Worm (Caenorhabditis elegans): ENCODE measurements around the gene srm-1.

srm-1 gene

DNA sequence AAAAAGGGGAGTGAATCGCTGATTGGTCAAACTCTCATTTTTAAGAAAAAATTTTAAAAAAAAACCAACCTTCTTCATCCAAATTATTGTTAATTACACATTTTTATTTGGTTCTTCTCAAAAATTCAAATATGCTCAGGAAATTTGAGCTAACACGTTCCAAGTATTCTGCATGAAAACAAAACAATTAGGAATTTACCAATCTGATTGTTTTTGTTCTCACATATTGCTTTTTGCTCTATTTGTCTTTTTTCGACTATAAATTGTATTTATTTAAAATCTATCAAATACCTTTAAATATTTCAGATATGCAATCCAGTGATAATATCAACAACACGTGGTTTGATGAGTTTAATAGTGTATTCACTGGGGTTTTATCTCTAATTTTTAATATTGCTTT lies at the start of gene srm-1:
Gene srm-1, plus strand, starts transcription at position 301 of the 400 bp plus-strand sequence.
- TF ChIP-seq hmbx-1 (tag; optimal IDR thresholded peaks at IDR 0.05) (no peak), tbx-37 (GFP tag; conservative IDR thresholded peaks at IDR 0.05) (no peak), hnd-1 (tag; optimal IDR thresholded peaks at IDR 0.05) (no peak), B0310.2 (tag; optimal IDR thresholded peaks at IDR 0.05) (no peak), tbx-11 (GFP tag; IDR thresholded peaks at IDR 0.05) (no peak), hmg-4 (GFP tag; optimal IDR thresholded peaks at IDR 0.05) (no peak), pes-1 (GFP tag; IDR thresholded peaks at IDR 0.05) (no peak), F13C5.2 (tag; optimal IDR thresholded peaks at IDR 0.05) (no peak), aly-1 (tag; optimal IDR thresholded peaks at IDR 0.05) (no peak), ama-1 (optimal IDR thresholded peaks at IDR 0.05) (no peak), ets-7 (tag; optimal IDR thresholded peaks at IDR 0.05) (no peak)

DNA sequence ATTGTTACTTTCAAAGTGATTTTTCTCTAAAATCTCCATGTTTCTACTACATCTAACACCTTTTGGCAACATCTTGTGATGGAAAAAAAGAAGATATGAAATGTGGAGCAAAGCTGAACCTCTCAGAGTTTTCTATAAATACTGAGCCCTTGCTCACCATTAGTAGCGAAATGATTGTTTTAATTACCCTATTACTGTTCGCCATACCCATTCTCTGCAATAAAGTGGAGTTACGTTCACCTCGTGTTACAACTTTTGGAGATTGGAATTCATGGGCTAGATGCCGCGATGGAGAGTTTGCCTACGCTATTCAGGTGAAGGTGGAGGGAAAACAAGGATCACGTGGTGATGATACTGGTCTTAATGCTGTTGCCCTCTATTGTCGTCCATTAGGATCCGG lies 48.5 kb upstream of the srm-1 start, which contains the start of gene txt-3:
Gene txt-3, plus strand, starts transcription at position 125 of the 400 bp plus-strand sequence.
- TF ChIP-seq ets-7 (tag; optimal IDR thresholded peaks at IDR 0.05) (no peak), tbx-11 (GFP tag; IDR thresholded peaks at IDR 0.05) (no peak), ama-1 (optimal IDR thresholded peaks at IDR 0.05) (no peak), hmg-4 (GFP tag; optimal IDR thresholded peaks at IDR 0.05) (no peak), flt-1 (GFP tag; IDR thresholded peaks at IDR 0.05) (no peak), tbx-37 (GFP tag; conservative IDR thresholded peaks at IDR 0.05) (no peak)

DNA sequence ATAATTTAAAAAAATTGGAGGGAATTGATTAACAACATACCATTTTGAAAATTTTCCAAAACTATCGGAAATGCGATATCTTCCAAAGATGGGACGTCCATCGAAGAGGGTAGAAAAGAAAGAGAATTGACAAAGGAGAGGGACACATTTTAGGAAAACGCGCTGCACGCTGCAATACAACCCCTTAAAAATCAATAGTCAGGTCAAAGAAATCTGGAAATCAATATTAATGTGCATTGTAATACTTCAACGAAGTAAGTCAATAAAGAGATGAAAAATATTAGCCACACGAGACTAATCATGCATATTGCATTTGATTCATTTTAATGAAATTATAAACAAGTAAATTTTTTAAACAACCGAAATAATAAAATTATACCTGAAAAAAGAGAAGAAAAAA lies 42.9 kb upstream of the srm-1 start, which contains the start of gene Y9C9A.13:
Gene Y9C9A.13, minus strand, starts transcription at position 101 of the 400 bp plus-strand sequence.
- no peak for TF ChIP-seq ets-7 (tag; optimal IDR thresholded peaks at IDR 0.05)
- no peak for TF ChIP-seq B0310.2 (tag; optimal IDR thresholded peaks at IDR 0.05)
- no peak for TF ChIP-seq tra-4 (tag; optimal IDR thresholded peaks at IDR 0.05)
- TF ChIP-seq tbx-11 (GFP tag; IDR thresholded peaks at IDR 0.05) = no peak
- no peak for TF ChIP-seq flt-1 (GFP tag; IDR thresholded peaks at IDR 0.05)
- no peak for TF ChIP-seq ama-1 (optimal IDR thresholded peaks at IDR 0.05)
- no peak for TF ChIP-seq aly-1 (tag; optimal IDR thresholded peaks at IDR 0.05)
- no peak for TF ChIP-seq pes-1 (GFP tag; IDR thresholded peaks at IDR 0.05)
- TF ChIP-seq hmg-4 (GFP tag; optimal IDR thresholded peaks at IDR 0.05) = no peak
- TF ChIP-seq ceh-13 (GFP tag; optimal IDR thresholded peaks at IDR 0.05) = no peak
- TF ChIP-seq hmbx-1 (tag; optimal IDR thresholded peaks at IDR 0.05) = no peak
- no peak for TF ChIP-seq tbx-37 (GFP tag; conservative IDR thresholded peaks at IDR 0.05)
- TF ChIP-seq hnd-1 (tag; optimal IDR thresholded peaks at IDR 0.05) = no peak
- no peak for TF ChIP-seq F13C5.2 (tag; optimal IDR thresholded peaks at IDR 0.05)
- TF ChIP-seq scrt-1 (GFP tag; IDR thresholded peaks at IDR 0.05) = no peak
- TF ChIP-seq ceh-36 (tag; optimal IDR thresholded peaks at IDR 0.05) = no peak
- TF ChIP-seq sea-1 (GFP tag; conservative IDR thresholded peaks at IDR 0.05) = no peak

DNA sequence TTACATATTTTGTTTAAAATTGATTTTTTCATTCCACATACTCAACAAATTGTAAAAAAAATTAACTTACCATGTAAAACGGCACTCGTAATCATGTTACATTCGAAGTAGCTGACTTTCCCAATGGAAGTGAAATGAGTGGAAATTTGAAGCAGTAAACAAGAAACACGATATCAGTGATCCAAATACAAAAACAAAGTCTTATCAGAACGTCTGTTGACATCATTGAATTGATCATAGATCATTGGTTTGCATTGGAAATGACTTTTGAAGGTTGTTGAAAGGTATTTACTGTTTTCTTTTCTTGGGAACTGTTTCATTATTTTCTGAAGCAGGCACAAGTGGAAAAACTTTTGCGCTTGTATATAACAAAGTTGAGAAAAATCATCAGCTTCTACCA lies 36.3 kb upstream of the srm-1 start, which contains the start of gene Y9C9A.16:
Gene Y9C9A.16, minus strand, starts transcription at position 131 of the 400 bp plus-strand sequence.
- TF ChIP-seq sea-1 (GFP tag; conservative IDR thresholded peaks at IDR 0.05) (no peak), hmg-4 (GFP tag; optimal IDR thresholded peaks at IDR 0.05) (no peak), F13C5.2 (tag; optimal IDR thresholded peaks at IDR 0.05) (no peak), pes-1 (GFP tag; IDR thresholded peaks at IDR 0.05) (no peak), flt-1 (GFP tag; IDR thresholded peaks at IDR 0.05) (no peak), tbx-11 (GFP tag; IDR thresholded peaks at IDR 0.05) (no peak), tbx-37 (GFP tag; conservative IDR thresholded peaks at IDR 0.05) (no peak), ama-1 (optimal IDR thresholded peaks at IDR 0.05) (no peak), tra-4 (tag; optimal IDR thresholded peaks at IDR 0.05) (no peak), B0310.2 (tag; optimal IDR thresholded peaks at IDR 0.05) (no peak), ceh-13 (GFP tag; optimal IDR thresholded peaks at IDR 0.05) (no peak), aly-1 (tag; optimal IDR thresholded peaks at IDR 0.05) (no peak), ets-7 (tag; optimal IDR thresholded peaks at IDR 0.05) (no peak), scrt-1 (GFP tag; IDR thresholded peaks at IDR 0.05) (no peak), hnd-1 (tag; optimal IDR thresholded peaks at IDR 0.05) (no peak), hmbx-1 (tag; optimal IDR thresholded peaks at IDR 0.05) (no peak), ceh-36 (tag; optimal IDR thresholded peaks at IDR 0.05) (no peak)

DNA sequence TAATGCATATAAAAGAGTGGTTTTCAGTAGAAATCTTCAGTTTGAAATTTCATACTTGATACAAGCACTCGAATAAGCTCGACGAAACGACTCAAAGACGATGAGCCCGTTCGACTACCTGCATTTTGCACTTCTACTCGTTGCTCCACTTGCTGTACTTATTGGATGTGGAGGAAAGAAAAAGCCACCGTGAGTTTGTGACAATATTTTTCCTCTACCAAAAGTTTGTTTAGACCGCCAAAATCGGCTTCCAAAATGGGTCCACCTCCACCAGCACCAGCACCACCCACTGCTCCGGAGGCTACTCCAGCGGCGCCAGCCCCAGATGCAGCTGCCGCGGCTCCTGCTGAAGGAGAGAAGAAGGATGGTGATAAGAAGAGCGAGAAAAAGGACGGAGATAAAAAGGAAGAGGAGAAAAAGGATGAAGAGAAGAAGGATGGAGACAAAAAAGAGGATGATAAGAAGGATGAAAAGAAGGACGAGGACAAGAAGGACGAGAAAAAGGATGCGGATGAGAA lies 35.1 kb upstream of the srm-1 start, which contains the start of gene E03H12.5:
Gene E03H12.5, plus strand, starts transcription at position 51 of the 518 bp plus-strand sequence.
- TF ChIP-seq scrt-1 (GFP tag; IDR thresholded peaks at IDR 0.05) (no peak), ama-1 (optimal IDR thresholded peaks at IDR 0.05) (no peak), ets-7 (tag; optimal IDR thresholded peaks at IDR 0.05) (no peak), ceh-13 (GFP tag; optimal IDR thresholded peaks at IDR 0.05) (no peak), tbx-11 (GFP tag; IDR thresholded peaks at IDR 0.05) (no peak), hmg-4 (GFP tag; optimal IDR thresholded peaks at IDR 0.05) (no peak)

DNA sequence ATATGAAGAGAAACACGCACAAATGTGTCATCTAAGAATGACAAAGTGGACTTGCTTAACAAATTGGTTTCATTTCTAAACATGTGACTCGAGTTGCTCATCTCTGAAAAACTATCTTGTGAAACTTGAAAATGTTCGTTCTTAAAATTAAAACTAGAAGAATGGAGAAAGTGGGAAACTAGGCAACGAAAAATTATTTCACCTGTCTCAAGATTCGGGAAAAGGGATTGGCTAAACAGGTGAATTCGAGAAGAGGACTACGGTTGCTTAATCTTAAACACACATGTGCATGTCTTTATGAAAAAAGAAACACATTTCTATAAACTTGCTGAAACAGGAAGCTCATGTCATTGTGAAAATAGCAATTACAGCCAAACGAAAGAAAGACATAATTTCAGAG lies 31.3 kb upstream of the srm-1 start, which contains the start of gene srz-24:
Gene srz-24, minus strand, starts transcription at position 101 of the 400 bp plus-strand sequence.
- no peak for TF ChIP-seq tra-4 (tag; optimal IDR thresholded peaks at IDR 0.05)

DNA sequence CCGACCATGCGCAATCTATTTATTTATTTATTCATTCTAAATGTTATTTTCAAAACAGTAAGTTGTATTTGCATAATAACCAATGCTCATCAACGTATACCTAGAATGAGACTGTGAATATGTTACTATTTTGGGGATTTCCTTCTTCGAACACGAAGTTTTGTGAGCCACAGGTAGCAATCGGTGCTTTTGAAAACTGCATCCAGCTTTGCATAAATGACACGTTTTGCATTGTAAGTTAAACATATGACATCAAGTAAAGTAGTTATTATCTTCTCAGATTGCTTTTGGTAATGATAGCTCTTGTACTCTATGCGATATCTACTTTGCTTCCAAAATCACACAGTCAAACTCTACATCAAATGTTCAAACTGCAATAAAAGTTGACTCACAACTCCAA lies 29.9 kb upstream of the srm-1 start, which contains the start of gene E03H12.4:
Gene E03H12.4, plus strand, starts transcription at position 120 of the 400 bp plus-strand sequence.
- TF ChIP-seq ceh-36 (tag; optimal IDR thresholded peaks at IDR 0.05) (no peak), pes-1 (GFP tag; IDR thresholded peaks at IDR 0.05) (no peak), ceh-13 (GFP tag; optimal IDR thresholded peaks at IDR 0.05) (no peak), F13C5.2 (tag; optimal IDR thresholded peaks at IDR 0.05) (no peak), hnd-1 (tag; optimal IDR thresholded peaks at IDR 0.05) (no peak), hmbx-1 (tag; optimal IDR thresholded peaks at IDR 0.05) (no peak), tbx-37 (GFP tag; conservative IDR thresholded peaks at IDR 0.05) (no peak), flt-1 (GFP tag; IDR thresholded peaks at IDR 0.05) (no peak), ets-7 (tag; optimal IDR thresholded peaks at IDR 0.05) (no peak), sea-1 (GFP tag; conservative IDR thresholded peaks at IDR 0.05) (no peak), ama-1 (optimal IDR thresholded peaks at IDR 0.05) (no peak), tbx-11 (GFP tag; IDR thresholded peaks at IDR 0.05) (no peak), B0310.2 (tag; optimal IDR thresholded peaks at IDR 0.05) (no peak), scrt-1 (GFP tag; IDR thresholded peaks at IDR 0.05) (no peak), tra-4 (tag; optimal IDR thresholded peaks at IDR 0.05) (no peak), aly-1 (tag; optimal IDR thresholded peaks at IDR 0.05) (no peak)
